Fruit fly (Drosophila melanogaster): ENCODE measurements around the gene CG43755.

CG43755 gene

dm6 chr2L:286421-286820 lies 43.1 kb downstream of the CG43755 start:
- TF ChIP-seq h (optimal IDR thresholded peaks at IDR 0.05) (no peak), psq (optimal IDR thresholded peaks at IDR 0.05) (no peak), Sin3A (optimal IDR thresholded peaks at IDR 0.05) (no peak), Myc (optimal IDR thresholded peaks at IDR 0.05) (no peak), insv (optimal IDR thresholded peaks at IDR 0.05) (no peak)

- no peak for TF ChIP-seq psq (optimal IDR thresholded peaks at IDR 0.05)
- no peak for TF ChIP-seq h (optimal IDR thresholded peaks at IDR 0.05)
- no peak for TF ChIP-seq Sin3A (optimal IDR thresholded peaks at IDR 0.05)
- no peak for TF ChIP-seq Myc (optimal IDR thresholded peaks at IDR 0.05)
- TF ChIP-seq ttk (optimal IDR thresholded peaks at IDR 0.05): no peak
- TF ChIP-seq insv (optimal IDR thresholded peaks at IDR 0.05): no peak
These were observed 44.0 kb downstream of the CG43755 start for dm6 chr2L:285596-286023.

dm6 chr2L:283071-283482 lies 46.5 kb downstream of the CG43755 start, which contains the start of gene CG11601:
Gene CG11601 (minus strand): TSS chr2L:283269.
- TF ChIP-seq psq (optimal IDR thresholded peaks at IDR 0.05) (no peak), Myc (optimal IDR thresholded peaks at IDR 0.05) (no peak), h (optimal IDR thresholded peaks at IDR 0.05) (no peak), ttk (optimal IDR thresholded peaks at IDR 0.05) (no peak), insv (optimal IDR thresholded peaks at IDR 0.05) (no peak), Sin3A (optimal IDR thresholded peaks at IDR 0.05) (no peak)

dm6 chr2L:278134-278533 lies 51.4 kb downstream of the CG43755 start, which contains the start of gene CG17078:
Gene CG17078 (minus strand): TSS chr2L:278234.
- TF ChIP-seq ttk (optimal IDR thresholded peaks at IDR 0.05) (no peak), insv (optimal IDR thresholded peaks at IDR 0.05) (no peak), h (optimal IDR thresholded peaks at IDR 0.05) (no peak), psq (optimal IDR thresholded peaks at IDR 0.05) (no peak), Myc (optimal IDR thresholded peaks at IDR 0.05) (no peak), Sin3A (optimal IDR thresholded peaks at IDR 0.05) (no peak)

- TF ChIP-seq Myc (optimal IDR thresholded peaks at IDR 0.05) (no peak), Sin3A (optimal IDR thresholded peaks at IDR 0.05) (no peak), h (optimal IDR thresholded peaks at IDR 0.05) (no peak), insv (optimal IDR thresholded peaks at IDR 0.05) (no peak), ttk (optimal IDR thresholded peaks at IDR 0.05) (no peak), psq (optimal IDR thresholded peaks at IDR 0.05) (no peak)
These were observed 52.4 kb downstream of the CG43755 start, which contains the start of gene smo for dm6 chr2L:277122-277671. Gene smo (plus strand): TSS chr2L:277582.
